Fruit fly (Drosophila melanogaster) whole organism, larva: ENCODE results near the gene Cyp9f2.

Experiments
- noc ChIP-seq: fragments of 200-800 bp; sonication (Bioruptor generic); optimal IDR thresholded peaks from 3 replicates; lab custom pipeline; 2019; ENCODE audit warnings: missing biosample characterization, mild to moderate bottlenecking, missing genetic modification characterization, moderate library complexity

Cyp9f2 gene

dm6 chr3R:12435948-12436347, 30.1 kb upstream of the Cyp9f2 start, which contains the start of gene Desat2:
Gene Desat2, plus strand, starts transcription at chr3R:12436248.
- no peak for TF ChIP-seq noc (tag; lab: Kevin White, UChicago)

- TF ChIP-seq noc (tag; lab: Kevin White, UChicago) = peak; percentile 65
These were observed 27.9 kb upstream of the Cyp9f2 start, which contains the start of the genes Aos1 and Srlp for dm6 chr3R:12433764-12434163. Gene Aos1, minus strand, starts transcription at chr3R:12433822. Gene Srlp, plus strand, starts transcription at chr3R:12434098.

DNA sequence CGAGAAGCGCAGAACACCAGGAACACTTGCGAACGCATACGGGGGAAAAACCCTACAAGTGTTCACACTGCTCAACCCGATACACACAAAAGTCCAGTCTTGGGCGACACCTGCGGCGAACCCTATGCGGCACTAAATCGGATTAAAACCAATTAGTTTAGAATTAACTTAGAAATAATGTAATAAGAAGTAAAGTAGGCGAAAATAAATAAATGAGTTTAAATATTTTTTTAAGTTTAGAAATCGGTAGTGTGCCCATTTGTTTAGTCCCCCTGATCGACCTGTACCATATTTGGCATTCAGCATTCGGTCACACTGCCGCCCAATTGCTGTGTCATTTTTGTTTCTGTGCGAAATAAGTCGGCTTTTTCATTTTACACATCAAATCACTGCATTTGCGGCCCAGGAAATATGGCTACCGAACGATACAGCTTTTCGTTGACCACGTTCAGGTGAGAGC, 25.2 kb upstream of the Cyp9f2 start, which contains the start of gene Prosalpha2:
TSS of gene Prosalpha2 (plus strand) at position 292 of the 460 bp plus-strand sequence.
- no peak for TF ChIP-seq noc (tag; lab: Kevin White, UChicago)

- no peak for TF ChIP-seq noc (tag; lab: Kevin White, UChicago)
These were observed 23.3 kb upstream of the Cyp9f2 start, which contains the start of the genes CG5641 and CG5245 for dm6 chr3R:12429120-12429610. Gene CG5641, minus strand, starts transcription at chr3R:12429282. Gene CG5245, plus strand, starts transcription at chr3R:12429560.

DNA sequence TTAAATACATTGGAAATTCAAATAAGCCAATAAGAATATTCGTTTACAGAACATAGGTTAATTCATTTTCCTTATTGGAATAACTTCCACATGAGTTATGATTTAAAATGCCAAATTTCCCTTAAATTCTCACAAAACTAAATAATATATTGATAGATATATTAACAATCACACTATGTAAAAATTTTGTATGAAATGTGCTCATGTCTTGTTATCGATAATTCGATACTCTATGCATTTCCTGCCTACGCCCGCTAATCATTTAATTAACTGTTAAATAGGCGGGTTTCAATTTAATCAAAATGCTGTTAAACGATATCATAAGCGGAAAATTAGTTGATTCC, 20.5 kb upstream of the Cyp9f2 start, which contains the start of gene NANS:
TSS of gene NANS (plus strand) at position 269 of the 344 bp plus-strand sequence.
- TF ChIP-seq noc (tag; lab: Kevin White, UChicago) = no peak

DNA sequence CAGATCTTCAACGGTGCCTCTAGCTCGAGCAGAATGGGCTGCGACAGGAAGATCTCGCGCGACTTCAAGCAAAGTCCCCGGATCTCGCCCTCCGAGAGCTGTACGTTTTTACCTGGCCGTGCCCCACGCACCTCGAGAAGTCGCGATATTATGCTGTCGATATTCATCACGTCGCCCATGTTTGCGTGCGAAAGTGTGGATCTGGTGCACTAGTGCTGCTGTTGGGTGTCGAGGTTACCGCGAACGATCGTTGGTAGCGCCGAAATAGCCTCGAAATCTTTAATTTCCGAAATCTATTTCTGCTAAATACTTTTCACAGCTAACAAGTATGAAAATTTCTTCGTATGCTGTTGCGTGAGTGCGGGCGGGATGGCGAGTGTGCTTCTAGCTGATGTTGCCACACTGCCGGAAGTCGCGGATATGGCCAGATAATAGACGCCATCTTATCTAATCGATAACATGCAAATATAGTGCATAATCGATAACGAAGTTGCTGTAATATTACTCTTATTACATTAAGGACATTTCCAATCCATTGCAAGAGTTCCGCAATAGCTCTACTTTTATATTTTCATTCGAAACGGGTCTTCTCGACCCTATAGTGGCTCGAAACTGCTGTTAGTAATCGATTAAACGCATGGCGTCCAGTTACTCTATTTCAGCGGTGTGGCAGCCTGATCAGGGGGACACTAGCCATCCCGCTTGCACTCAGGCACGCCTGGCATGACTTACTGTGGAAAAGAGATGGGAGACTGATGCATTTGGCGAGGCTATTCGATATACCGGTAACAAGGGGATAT, 19.9 kb upstream of the Cyp9f2 start, which contains the start of gene Pp1-87B:
TSS of gene Pp1-87B (minus strand) at position 408 of the 800 bp plus-strand sequence.
- TF ChIP-seq noc (tag; lab: Kevin White, UChicago) = no peak

DNA sequence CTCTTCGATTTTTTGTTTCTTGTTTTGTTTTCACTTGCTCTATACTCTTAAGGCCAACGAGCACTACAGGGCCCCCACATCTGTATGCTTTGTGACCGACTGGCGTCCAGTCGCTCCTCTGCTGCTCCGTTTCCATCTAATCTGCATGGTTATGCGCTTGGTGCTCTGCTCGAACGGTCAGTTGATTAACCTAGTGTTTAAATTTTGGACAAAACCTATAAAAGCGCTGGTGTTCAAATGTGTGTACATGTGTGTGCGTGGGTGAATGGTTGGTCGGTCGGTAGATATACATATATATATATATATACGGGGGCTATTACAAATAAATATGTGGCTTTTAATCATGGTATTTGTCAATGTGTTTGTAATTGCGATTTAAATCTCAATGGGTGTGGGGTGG, 18.2 kb upstream of the Cyp9f2 start:
- no peak for TF ChIP-seq noc (tag; lab: Kevin White, UChicago)

DNA sequence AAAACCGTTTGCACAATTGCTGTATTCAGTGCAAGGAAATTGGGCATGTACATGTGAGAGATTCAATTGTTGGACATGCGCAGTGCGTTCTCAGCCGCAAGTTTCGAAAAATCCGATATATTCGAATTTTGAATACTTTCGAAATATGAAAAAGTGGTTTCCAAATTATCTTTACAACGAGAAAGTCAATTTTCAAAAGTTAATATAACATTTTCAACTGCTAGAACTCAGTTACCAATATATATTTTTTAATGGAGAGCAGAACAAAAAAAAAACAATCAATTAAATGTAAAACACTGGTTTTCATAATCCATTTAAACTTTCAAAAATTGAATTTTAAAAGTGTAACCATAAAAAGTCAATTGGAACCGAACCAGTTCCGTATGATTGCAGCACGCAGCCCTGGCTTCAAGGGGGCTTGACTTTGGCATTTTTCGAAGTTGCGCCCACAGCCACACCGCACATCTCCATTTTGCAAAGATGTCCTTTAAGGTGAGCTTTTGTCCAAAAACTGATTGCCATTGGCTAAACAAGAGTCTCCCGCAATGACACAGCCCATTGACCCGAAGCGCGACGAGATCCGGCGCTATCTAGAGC, 16.6 kb upstream of the Cyp9f2 start, which contains the start of the genes Scgbeta and CG17202:
TSS of gene Scgbeta (minus strand) at position 51 of the 597 bp plus-strand sequence.
TSS of gene CG17202 (plus strand) at position 390 of the 597 bp plus-strand sequence.
- TF ChIP-seq noc (tag; lab: Kevin White, UChicago) = no peak

DNA sequence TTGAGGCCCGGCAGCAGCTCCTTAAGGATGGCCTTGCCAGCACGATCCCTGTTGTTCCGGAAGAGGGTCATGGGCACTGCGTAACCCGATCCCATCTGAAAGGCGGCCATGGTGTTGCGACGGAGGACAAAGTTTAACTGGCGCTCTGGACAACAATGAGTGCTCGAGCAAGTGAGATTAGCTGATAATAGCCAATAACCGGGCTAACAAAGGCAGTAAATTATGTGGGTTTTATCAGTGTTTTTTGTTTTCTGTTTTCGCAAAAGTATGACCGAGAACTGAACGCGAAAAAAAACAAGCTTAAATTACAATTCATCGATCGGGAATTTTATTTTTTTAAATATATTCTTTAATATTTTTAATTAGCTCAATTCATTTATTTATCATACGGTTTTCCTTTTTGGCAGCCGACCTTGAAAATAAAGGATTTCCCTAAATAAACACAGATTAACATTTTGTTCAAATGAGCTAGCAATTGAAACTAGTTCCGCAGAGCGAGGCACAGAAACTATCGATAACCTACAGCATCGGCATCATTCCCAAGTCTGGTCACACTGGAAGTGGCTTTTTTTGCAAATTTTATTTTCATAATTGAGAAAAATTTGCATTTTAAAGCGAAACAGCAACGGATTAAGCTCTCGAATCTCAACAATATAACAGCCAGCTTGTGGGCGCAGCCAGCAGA, 7.6 kb upstream of the Cyp9f2 start, which contains the start of the genes Dip-C and pps:
TSS of gene Dip-C (minus strand) at position 486 of the 685 bp plus-strand sequence.
TSS of gene pps (plus strand) at position 555 of the 685 bp plus-strand sequence.
- TF ChIP-seq noc (tag; lab: Kevin White, UChicago) = no peak

dm6 chr3R:12411449-12411848, 5.6 kb upstream of the Cyp9f2 start:
- TF ChIP-seq noc (tag; lab: Kevin White, UChicago) = peak; percentile 63

DNA sequence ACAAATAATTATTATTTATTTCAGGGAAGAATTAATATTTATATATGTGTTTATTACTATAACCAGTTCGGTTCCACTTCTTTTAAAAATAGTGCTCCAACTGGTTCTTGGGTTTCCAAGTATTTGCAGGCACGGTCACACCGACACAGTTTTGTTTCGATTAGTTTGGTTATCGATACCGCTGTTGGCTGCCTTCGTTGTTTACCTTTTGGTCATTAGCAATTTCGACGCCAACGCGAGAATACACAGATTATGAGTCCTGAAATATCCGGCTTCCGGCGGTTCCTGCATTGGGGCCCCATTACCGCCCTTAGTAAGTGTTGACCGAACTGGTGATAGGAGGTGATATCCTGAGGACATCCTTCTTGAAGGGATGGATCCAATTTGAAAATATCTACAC, 2.3 kb upstream of the Cyp9f2 start, which contains the start of gene CG5196:
TSS of gene CG5196 (plus strand) at position 157 of the 400 bp plus-strand sequence.
- peak; percentile 37 for TF ChIP-seq noc (tag; lab: Kevin White, UChicago)

- peak; percentile 68 for TF ChIP-seq noc (tag; lab: Kevin White, UChicago)
These were observed 688 bp upstream of the Cyp9f2 start, which contains the start of gene CG5167 for dm6 chr3R:12406235-12407196. Gene CG5167, plus strand, starts transcription at chr3R:12406532.

DNA sequence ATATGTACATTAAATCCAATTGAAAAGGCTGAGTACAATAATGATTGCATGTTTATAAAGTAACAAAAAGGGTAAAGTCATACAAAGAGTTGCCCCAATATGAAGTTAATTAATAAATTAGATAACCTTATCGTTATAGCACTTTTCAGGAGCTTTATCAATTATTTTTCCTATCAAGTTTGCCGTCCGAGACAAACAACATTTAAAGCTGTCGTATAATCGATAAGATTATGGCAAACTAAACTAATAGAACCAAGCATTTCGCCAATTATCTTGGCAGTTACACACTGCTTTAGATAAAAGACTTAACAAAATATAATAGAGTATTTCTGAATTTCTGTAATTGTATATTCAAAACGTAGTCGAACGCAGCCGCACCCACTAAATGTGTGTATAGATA, 694 bp downstream of the Cyp9f2 start:
- TF ChIP-seq noc (tag; lab: Kevin White, UChicago) = no peak

dm6 chr3R:12402935-12403334, 2.9 kb downstream of the Cyp9f2 start:
- peak; percentile 97 for TF ChIP-seq noc (tag; lab: Kevin White, UChicago)
